ENCODE assay signal across 3 fruit fly cellular contexts in the genomic region with DNA sequence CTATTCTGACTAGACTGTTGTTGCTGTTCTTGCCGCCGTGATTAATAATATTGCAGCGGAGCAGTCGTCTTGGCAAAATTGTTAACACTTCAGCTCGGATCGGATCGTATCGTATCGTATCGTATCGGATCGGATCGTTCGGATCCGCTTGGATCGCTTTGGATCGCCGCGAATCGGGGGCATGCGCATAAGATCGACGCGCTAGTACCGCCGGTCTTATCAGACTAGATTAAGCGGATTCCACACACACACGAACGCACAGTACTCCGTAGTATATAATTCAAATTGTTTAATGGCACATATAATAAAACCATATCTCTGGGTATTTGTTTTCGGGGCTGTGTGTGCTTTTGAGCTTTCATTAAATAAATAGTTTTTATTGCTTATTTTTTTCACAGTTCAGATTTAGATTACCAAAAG.
TF ChIP-seq lines count a peak whose summit lies in the region.

No protein-coding gene starts in this region.

TF ChIP-seq in whole organism, adult, 20 proteins besides CTCF, POLR2A, EP300 and RAD21 (continued from another document):
- TF ChIP-seq cic (GFP tag; optimal IDR thresholded peaks at IDR 0.05; lab: Kevin White, UChicago) (peak; percentile 96), CG7045 (GFP tag; optimal IDR thresholded peaks at IDR 0.05; lab: Kevin White, UChicago) (peak; percentile 51), CG7101 (tag; optimal IDR thresholded peaks at IDR 0.05; lab: Kevin White, UChicago) (peak; percentile 23)

TF ChIP-seq in whole organism, embryonic, 481 proteins besides CTCF, POLR2A, EP300 and RAD21 (continued from another document and continues in another):
- TF ChIP-seq sqz (GFP tag; optimal IDR thresholded peaks at IDR 0.05; lab: Kevin White, UChicago) (peak; percentile 75), sc (optimal IDR thresholded peaks at IDR 0.05; lab: Kevin White, UChicago) (no peak), sc (GFP tag; optimal IDR thresholded peaks at IDR 0.05; lab: Kevin White, UChicago) (peak; percentile 6), CG12391 (tag; optimal IDR thresholded peaks at IDR 0.05; lab: Kevin White, UChicago) (peak; percentile 27), Hmr (GFP tag; optimal IDR thresholded peaks at IDR 0.05; lab: Kevin White, UChicago) (peak; percentile 79), chm (GFP tag; IDR thresholded peaks at IDR 0.05; lab: Robert Waterston, UW) (peak; percentile 39; the same call in 1 of the 2 replicates), phol (tag; optimal IDR thresholded peaks at IDR 0.05; lab: Kevin White, UChicago) (no peak), Sox100B (GFP tag; optimal IDR thresholded peaks at IDR 0.05; lab: Kevin White, UChicago) (peak; percentile 37), repo (GFP tag; optimal IDR thresholded peaks at IDR 0.05; lab: Kevin White, UChicago) (no peak), CG15011 (GFP tag; optimal IDR thresholded peaks at IDR 0.05; lab: Kevin White, UChicago) (peak; percentile 50), CG10979 (tag; optimal IDR thresholded peaks at IDR 0.05; lab: Kevin White, UChicago) (peak; percentile 1), Gsc (GFP tag; IDR thresholded peaks at IDR 0.05; lab: Robert Waterston, UW) (no peak), grn (GFP tag; optimal IDR thresholded peaks at IDR 0.05; lab: Kevin White, UChicago) (peak; percentile 99), CG10366 (GFP tag; IDR thresholded peaks at IDR 0.05; lab: Robert Waterston, UW) (no peak), sd (tag; optimal IDR thresholded peaks at IDR 0.05; lab: Kevin White, UChicago) (peak; percentile 93), CG31441 (GFP tag; IDR thresholded peaks at IDR 0.05; lab: Robert Waterston, UW) (0 out of 2 replicates have a peak, but pooled peaks have one; percentile 46), CG17361 (GFP tag; IDR thresholded peaks at IDR 0.05; lab: Robert Waterston, UW) (no peak), ham (GFP tag; IDR thresholded peaks at IDR 0.05; lab: Robert Waterston, UW) (no peak), CG2202 (tag; optimal IDR thresholded peaks at IDR 0.05; lab: Kevin White, UChicago) (peak; percentile 64), disco-r (GFP tag; optimal IDR thresholded peaks at IDR 0.05; lab: Kevin White, UChicago) (no peak), CG12219 (GFP tag; optimal IDR thresholded peaks at IDR 0.05; lab: Kevin White, UChicago) (peak; percentile 34), unpg (GFP tag; optimal IDR thresholded peaks at IDR 0.05; lab: Kevin White, UChicago) (peak; percentile 61), Meics (GFP tag; optimal IDR thresholded peaks at IDR 0.05; lab: Kevin White, UChicago) (peak; percentile 54), CG14710 (tag; optimal IDR thresholded peaks at IDR 0.05; lab: Kevin White, UChicago) (peak; percentile 13), fd96Cb (tag; optimal IDR thresholded peaks at IDR 0.05; lab: Kevin White, UChicago) (peak; percentile 5), Adf1 (GFP tag; IDR thresholded peaks at IDR 0.05; lab: Robert Waterston, UW) (peak; percentile 55), Deaf1 (tag; optimal IDR thresholded peaks at IDR 0.05; lab: Kevin White, UChicago) (peak; percentile 98), nau (GFP tag; optimal IDR thresholded peaks at IDR 0.05; lab: Kevin White, UChicago) (peak; percentile 41), Hr51 (GFP tag; optimal IDR thresholded peaks at IDR 0.05; lab: Kevin White, UChicago) (peak in 1 of 2 experiments; percentile 38), sob (GFP tag; IDR thresholded peaks at IDR 0.05; lab: Robert Waterston, UW) (peak; percentile 39; the same call in 1 of the 2 replicates), caup (GFP tag; optimal IDR thresholded peaks at IDR 0.05; lab: Kevin White, UChicago; ENCODE audit: severe bottlenecking) (peak; percentile 55), CG17912 (GFP tag; optimal IDR thresholded peaks at IDR 0.05; lab: Kevin White, UChicago) (peak; percentile 74), CG8388 (GFP tag; optimal IDR thresholded peaks at IDR 0.05; lab: Kevin White, UChicago) (peak; percentile 40), ATbp (GFP tag; optimal IDR thresholded peaks at IDR 0.05; lab: Kevin White, UChicago) (peak; percentile 85), CG2116 (GFP tag; optimal IDR thresholded peaks at IDR 0.05; lab: Kevin White, UChicago) (peak; percentile 42), Max (GFP tag; optimal IDR thresholded peaks at IDR 0.05; lab: Kevin White, UChicago) (peak; percentile 12), Blimp-1 (GFP tag; optimal IDR thresholded peaks at IDR 0.05; lab: Kevin White, UChicago) (peak; percentile 63), CG13894 (tag; optimal IDR thresholded peaks at IDR 0.05; lab: Kevin White, UChicago) (peak; percentile 91), lmd (GFP tag; IDR thresholded peaks at IDR 0.05; lab: Robert Waterston, UW) (no peak), Trl (optimal IDR thresholded peaks at IDR 0.05; lab: Kevin White, UChicago) (no peak), Trl (GFP tag; optimal IDR thresholded peaks at IDR 0.05; lab: Kevin White, UChicago) (peak; percentile 1), sens (GFP tag; lab: Kevin White, UChicago) (peak; percentile 87), CG32532 (GFP tag; IDR thresholded peaks at IDR 0.05; lab: Robert Waterston, UW) (peak; percentile 42; the same call in 1 of the 2 replicates), dpn (GFP tag; optimal IDR thresholded peaks at IDR 0.05; lab: Kevin White, UChicago) (peak in 1 of 2 experiments; percentile 10), CG1233 (GFP tag; optimal IDR thresholded peaks at IDR 0.05; lab: Kevin White, UChicago) (peak; percentile 24), so (GFP tag; IDR thresholded peaks at IDR 0.05; lab: Robert Waterston, UW) (peak; percentile 25; the same call in 1 of the 3 replicates), Asciz (GFP tag; optimal IDR thresholded peaks at IDR 0.05; lab: Kevin White, UChicago) (peak; percentile 79), CG34376 (GFP tag; optimal IDR thresholded peaks at IDR 0.05; lab: Kevin White, UChicago) (peak; percentile 99), org-1 (GFP tag; optimal IDR thresholded peaks at IDR 0.05; lab: Kevin White, UChicago) (peak; percentile 32), scrt (GFP tag; optimal IDR thresholded peaks at IDR 0.05; lab: Kevin White, UChicago) (peak; percentile 59), CG33213 (GFP tag; optimal IDR thresholded peaks at IDR 0.05; lab: Kevin White, UChicago) (peak; percentile 14), Pdp1 (GFP tag; optimal IDR thresholded peaks at IDR 0.05; lab: Kevin White, UChicago) (peak in 1 of 2 experiments; percentile 57), CG2875 (GFP tag; optimal IDR thresholded peaks at IDR 0.05; lab: Kevin White, UChicago) (peak; percentile 62), CG4328 (GFP tag; optimal IDR thresholded peaks at IDR 0.05; lab: Kevin White, UChicago) (peak; percentile 52), CG15601 (tag; optimal IDR thresholded peaks at IDR 0.05; lab: Kevin White, UChicago) (peak; percentile 73), YL-1 (GFP tag; optimal IDR thresholded peaks at IDR 0.05; lab: Kevin White, UChicago) (peak; percentile 43), Side (GFP tag; optimal IDR thresholded peaks at IDR 0.05; lab: Kevin White, UChicago) (peak; percentile 24), kni (GFP tag; optimal IDR thresholded peaks at IDR 0.05; lab: Kevin White, UChicago) (peak; percentile 47), H2.0 (GFP tag; IDR thresholded peaks at IDR 0.05; lab: Robert Waterston, UW) (peak; percentile 15; the same call in 1 of the 2 replicates), CG7357 (GFP tag; IDR thresholded peaks at IDR 0.05; lab: Robert Waterston, UW) (no peak), CG1603 (tag; optimal IDR thresholded peaks at IDR 0.05; lab: Kevin White, UChicago) (peak; percentile 52)

TF ChIP-seq in whole organism, wandering third instar larva, 38 proteins besides CTCF, POLR2A, EP300 and RAD21 (continued from another document):
- TF ChIP-seq Jra (GFP tag; optimal IDR thresholded peaks at IDR 0.05; lab: Kevin White, UChicago) (no peak), CG32264 (GFP tag; optimal IDR thresholded peaks at IDR 0.05; lab: Kevin White, UChicago) (no peak), br (GFP tag; optimal IDR thresholded peaks at IDR 0.05; lab: Kevin White, UChicago) (peak; percentile 59), foxo (GFP tag; optimal IDR thresholded peaks at IDR 0.05; lab: Kevin White, UChicago) (no peak), Myc (optimal IDR thresholded peaks at IDR 0.05; lab: Kevin White, UChicago) (no peak), lola (GFP tag; optimal IDR thresholded peaks at IDR 0.05; lab: Kevin White, UChicago) (no peak), Dfd (GFP tag; optimal IDR thresholded peaks at IDR 0.05; lab: Kevin White, UChicago) (no peak), Dif (GFP tag; optimal IDR thresholded peaks at IDR 0.05; lab: Kevin White, UChicago; ENCODE audit: partially characterized antibody) (peak; percentile 29), Vsx2 (GFP tag; optimal IDR thresholded peaks at IDR 0.05; lab: Kevin White, UChicago; ENCODE audit: partially characterized antibody) (peak; percentile 67)
